Fruit fly (Drosophila melanogaster) whole organism, adult: ENCODE measurements around the gene SA1.
A peak's percentile ranks its signal among the peaks of the same experiment; 100 is the strongest.

ENCODE experiments used
- CG14711 ChIP-seq: fragments of 200-800 bp; sonication (Bioruptor generic); optimal IDR thresholded peaks from 2 replicates; lab custom pipeline; 2018; ENCODE audit warnings: missing biosample characterization, mild to moderate bottlenecking, missing genetic modification characterization, moderate library complexity
- Mnt ChIP-seq: fragments of 200-800 bp; sonication (Bioruptor generic); optimal IDR thresholded peaks from 2 replicates; lab custom pipeline; 2016; ENCODE audit warnings: missing biosample characterization, mild to moderate bottlenecking, missing genetic modification characterization
- cic ChIP-seq: fragments of 200-800 bp; sonication (Bioruptor generic); optimal IDR thresholded peaks from 2 replicates; lab custom pipeline; 2017; ENCODE audit warnings: missing biosample characterization, mild to moderate bottlenecking, missing genetic modification characterization, moderate library complexity
- pad ChIP-seq: fragments of 200-800 bp; sonication (Bioruptor generic); optimal IDR thresholded peaks from 3 replicates; lab custom pipeline; 2017; ENCODE audit warnings: missing biosample characterization, missing genetic modification characterization, mild to moderate bottlenecking, moderate library complexity, missing genetic modification reagents
- toe ChIP-seq: fragments of 200-800 bp; sonication (Bioruptor generic); optimal IDR thresholded peaks from 2 replicates; lab custom pipeline; 2016; ENCODE audit warnings: missing biosample characterization, missing genetic modification characterization

dm6 chr2L:6968013-6968517, 17.8 kb downstream of the SA1 start:
- TF ChIP-seq Mnt (GFP tag; lab: Kevin White, UChicago) (no peak), pad (GFP tag; lab: Kevin White, UChicago) (peak; percentile 40), toe (GFP tag; lab: Kevin White, UChicago) (no peak), cic (GFP tag; lab: Kevin White, UChicago) (no peak), CG14711 (peak; percentile 2)
